Fruit fly (Drosophila melanogaster): Measurements from ENCODE around the gene CG11581.

DNA sequence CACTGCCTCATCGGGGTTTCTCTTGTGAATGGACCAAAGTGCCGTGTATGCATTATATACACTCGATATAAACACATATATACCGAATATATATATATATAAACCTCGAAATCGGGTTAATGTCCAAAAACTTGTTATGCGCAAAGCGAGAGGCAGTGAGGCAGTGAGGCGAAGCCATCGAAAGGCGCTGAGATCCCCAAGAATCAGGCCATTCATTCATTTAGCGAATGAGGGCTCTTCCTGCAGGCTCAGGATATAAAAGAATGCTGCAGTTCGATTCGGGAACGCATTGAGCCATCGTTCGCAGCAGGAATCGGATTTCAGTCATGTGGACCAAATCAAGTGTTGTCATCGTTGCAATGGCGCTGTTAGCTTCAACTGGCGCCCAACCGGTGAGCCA lies 10.2 kb downstream of the CG11581 start, which contains the start of gene CG12481:
- TF ChIP-seq CG12768 (GFP tag; optimal IDR thresholded peaks at IDR 0.05) (no peak), tj (GFP tag; optimal IDR thresholded peaks at IDR 0.05) (no peak), CG33017 (tag; optimal IDR thresholded peaks at IDR 0.05) (no peak), CG14711 (tag; optimal IDR thresholded peaks at IDR 0.05) (no peak), CG11617 (GFP tag; optimal IDR thresholded peaks at IDR 0.05) (no peak)
